Fruit fly (Drosophila melanogaster) whole organism, embryonic: ENCODE results near the gene fd96Cb.

Experiments used
- Adf1 ChIP-seq: fragments of 200-800 bp; sonication (Bioruptor generic); IDR thresholded peaks from 2 replicates; pipeline ENCODE4 v1.3.6; 2022; ENCODE audit warnings: missing biosample characterization, missing genetic modification characterization
- CG10321 ChIP-seq: fragments of 200-800 bp; sonication (Bioruptor generic); IDR thresholded peaks from 2 replicates; pipeline ENCODE4 v1.3.6; 2022; ENCODE audit warnings: missing biosample characterization, missing genetic modification characterization
- CG10543 ChIP-seq: fragments of 200-800 bp; sonication (Bioruptor generic); optimal IDR thresholded peaks from 3 replicates; lab custom pipeline; 2017; ENCODE audit warnings: missing biosample characterization, mild to moderate bottlenecking, missing genetic modification characterization, moderate library complexity
- CG10979 ChIP-seq: fragments of 200-800 bp; sonication (Bioruptor generic); optimal IDR thresholded peaks from 2 replicates; lab custom pipeline; 2018; ENCODE audit warnings: missing biosample characterization, mild to moderate bottlenecking, missing genetic modification characterization, moderate library complexity
- CG11723 ChIP-seq: fragments of 200-800 bp; sonication (Bioruptor generic); optimal IDR thresholded peaks from 2 replicates; lab custom pipeline; 2017; ENCODE audit warnings: missing biosample characterization, mild to moderate bottlenecking, missing genetic modification characterization
- CG12104 ChIP-seq: fragments of 200-800 bp; sonication (Bioruptor generic); optimal IDR thresholded peaks from 3 replicates; lab custom pipeline; 2016; ENCODE audit warnings: missing biosample characterization, missing genetic modification characterization
- CG14441 ChIP-seq: fragments of 200-800 bp; sonication (Bioruptor generic); IDR thresholded peaks from 2 replicates; pipeline ENCODE4 v1.3.6; 2022; ENCODE audit warnings: missing biosample characterization, missing genetic modification characterization
- CG14860 ChIP-seq: fragments of 200-800 bp; sonication (Bioruptor generic); IDR thresholded peaks from 3 replicates; pipeline ENCODE4 v1.3.6; 2022; ENCODE audit warnings: missing biosample characterization, missing genetic modification characterization; ENCODE audit not compliant: partially characterized antibody
- CG15011 ChIP-seq: fragments of 200-800 bp; sonication (Bioruptor generic); optimal IDR thresholded peaks from 3 replicates; lab custom pipeline; 2018; ENCODE audit warnings: missing biosample characterization, mild to moderate bottlenecking, missing genetic modification characterization
- CG1603 ChIP-seq: fragments of 200-800 bp; sonication (Bioruptor generic); optimal IDR thresholded peaks from 2 replicates; lab custom pipeline; 2019; ENCODE audit warnings: missing biosample characterization, mild to moderate bottlenecking, missing genetic modification characterization, moderate library complexity
- CG1832 ChIP-seq: fragments of 200-800 bp; sonication (Bioruptor generic); optimal IDR thresholded peaks from 2 replicates; lab custom pipeline; 2017; ENCODE audit warnings: missing biosample characterization, mild to moderate bottlenecking, missing genetic modification characterization, inconsistent platforms
- CG3726 ChIP-seq: fragments of 200-800 bp; sonication (Bioruptor generic); IDR thresholded peaks from 3 replicates; pipeline ENCODE4, ENCODE4 v1.3.6; 2022; ENCODE audit warnings: missing biosample characterization, missing genetic modification characterization
- CG3847 ChIP-seq: fragments of 200-800 bp; sonication (Bioruptor generic); IDR thresholded peaks from 2 replicates; pipeline ENCODE4 v1.3.6; 2022; ENCODE audit warnings: missing biosample characterization, missing genetic modification characterization
- CG4820 ChIP-seq: fragments of 200-800 bp; sonication (Bioruptor generic); optimal IDR thresholded peaks from 3 replicates; lab custom pipeline; 2016; ENCODE audit warnings: missing biosample characterization, missing genetic modification characterization
- CG6654 ChIP-seq: fragments of 200-800 bp; sonication (Bioruptor generic); optimal IDR thresholded peaks from 2 replicates; lab custom pipeline; 2017; ENCODE audit warnings: missing biosample characterization, mild to moderate bottlenecking, missing genetic modification characterization
- CG6689 ChIP-seq: fragments of 200-800 bp; sonication (Bioruptor generic); IDR thresholded peaks from 2 replicates; pipeline ENCODE4 v1.3.6; 2022; ENCODE audit warnings: missing biosample characterization, missing genetic modification characterization
- CG8290 ChIP-seq, 3 experiments: fragments of 200-800 bp; sonication (Bioruptor generic); optimal IDR thresholded peaks; 2 replicates each; lab custom pipeline; 2016 to 2019; ENCODE audit warnings: missing biosample characterization in 3 of 3, missing genetic modification characterization in 3 of 3, mild to moderate bottlenecking in 2 of 3, moderate library complexity in 1 of 3
- CG9727 ChIP-seq: fragments of 200-800 bp; sonication (Bioruptor generic); optimal IDR thresholded peaks from 3 replicates; lab custom pipeline; 2017; ENCODE audit warnings: missing biosample characterization, mild to moderate bottlenecking, missing genetic modification characterization
- Dek ChIP-seq: fragments of 200-800 bp; sonication (Bioruptor generic); optimal IDR thresholded peaks from 3 replicates; lab custom pipeline; 2019; ENCODE audit warnings: missing biosample characterization, mild to moderate bottlenecking, missing genetic modification characterization, moderate library complexity
- H15 ChIP-seq: fragments of 200-800 bp; sonication (Bioruptor generic); IDR thresholded peaks from 3 replicates; pipeline ENCODE4 v1.3.6; 2022; ENCODE audit warnings: missing biosample characterization, missing genetic modification characterization
- Hand ChIP-seq: fragments of 200-800 bp; sonication (Bioruptor generic); optimal IDR thresholded peaks from 2 replicates; lab custom pipeline; 2017; ENCODE audit warnings: mild to moderate bottlenecking, missing biosample characterization, missing genetic modification reagents, missing genetic modification characterization
- HmgD ChIP-seq: fragments of 200-800 bp; sonication (Bioruptor generic); optimal IDR thresholded peaks from 3 replicates; lab custom pipeline; 2016; ENCODE audit warnings: missing biosample characterization, missing genetic modification characterization
- Hr3 ChIP-seq: fragments of 200-800 bp; sonication (Bioruptor generic); optimal IDR thresholded peaks from 3 replicates; lab custom pipeline; 2016; ENCODE audit warnings: missing biosample characterization, missing genetic modification characterization
- Jarid2 ChIP-seq: fragments of 200-800 bp; sonication (Bioruptor generic); optimal IDR thresholded peaks from 3 replicates; lab custom pipeline; 2017; ENCODE audit warnings: mild to moderate bottlenecking, missing biosample characterization, missing genetic modification reagents, missing genetic modification characterization
- Med ChIP-seq: fragments of 200-800 bp; sonication (Bioruptor generic); peaks from one replicate; lab custom pipeline; 2016; ENCODE audit warnings: missing biosample characterization, missing genetic modification characterization, mild to moderate bottlenecking, inconsistent platforms, moderate library complexity
- NC2β ChIP-seq: fragments of 200-800 bp; sonication (Bioruptor generic); optimal IDR thresholded peaks from 2 replicates; lab custom pipeline; 2016; ENCODE audit warnings: missing biosample characterization, missing genetic modification characterization
- Nf-YA ChIP-seq: fragments of 200-800 bp; sonication (Bioruptor generic); IDR thresholded peaks from 2 replicates; pipeline ENCODE4 v1.3.6; 2022; ENCODE audit warnings: missing biosample characterization, missing genetic modification characterization
- Nf-YB ChIP-seq: fragments of 200-800 bp; sonication (Bioruptor generic); optimal IDR thresholded peaks from 3 replicates; lab custom pipeline; 2019; ENCODE audit warnings: missing biosample characterization, mild to moderate bottlenecking, missing genetic modification characterization, moderate library complexity
- Nf-YC ChIP-seq: fragments of 200-800 bp; optimal IDR thresholded peaks from 3 replicates; lab custom pipeline; 2019; ENCODE audit warnings: missing biosample characterization, mild to moderate bottlenecking, missing genetic modification characterization, moderate library complexity
- Opbp ChIP-seq: fragments of 200-800 bp; sonication (Bioruptor generic); IDR thresholded peaks from 3 replicates; pipeline ENCODE4 v1.3.6; 2022; ENCODE audit warnings: missing biosample characterization, missing genetic modification characterization; ENCODE audit not compliant: partially characterized antibody
- Trl ChIP-seq, 3 experiments: fragments of >200 bp in 2 of 3; fragments of 200-800 bp in 1 of 3; sonication (Bioruptor generic) in 1 of 3; optimal IDR thresholded peaks; 2 replicates in 1 of 3; 3 replicates in 2 of 3; lab custom pipeline; 2016 to 2017; ENCODE audit warnings: missing biosample characterization in 1 of 3, missing genetic modification characterization in 1 of 3
- Vsx1 ChIP-seq: fragments of 200-800 bp; sonication (Bioruptor generic); optimal IDR thresholded peaks from 2 replicates; lab custom pipeline; 2017; ENCODE audit warnings: missing biosample characterization, mild to moderate bottlenecking, missing genetic modification characterization, missing genetic modification reagents
- Xrp1 ChIP-seq: fragments of 200-800 bp; sonication (Bioruptor generic); IDR thresholded peaks from 2 replicates; pipeline ENCODE4 v1.3.6; 2022; ENCODE audit warnings: missing biosample characterization, missing genetic modification characterization
- bab2 ChIP-seq: fragments of 200-800 bp; sonication (Bioruptor generic); optimal IDR thresholded peaks from 2 replicates; lab custom pipeline; 2016; ENCODE audit warnings: missing biosample characterization, missing genetic modification characterization
- cg ChIP-seq: fragments of 200-800 bp; sonication (Bioruptor generic); optimal IDR thresholded peaks from 3 replicates; lab custom pipeline; 2019; ENCODE audit warnings: missing biosample characterization, mild to moderate bottlenecking, missing genetic modification characterization, moderate library complexity
- esg ChIP-seq: fragments of 200-800 bp; sonication (Bioruptor generic); conservative IDR thresholded peaks from 2 replicates; pipeline ENCODE4 v1.3.6; 2022; ENCODE audit warnings: missing biosample characterization, missing genetic modification characterization
- hkb ChIP-seq, 2 experiments: fragments of 200-800 bp in 1 of 2; fragments of >200 bp in 1 of 2; sonication (Bioruptor generic) in 1 of 2; IDR thresholded peaks in 1 of 2; optimal IDR thresholded peaks in 1 of 2; 2 replicates each; pipeline versions ENCODE4 v1.3.6 to Lab custom; 2017 to 2022; ENCODE audit warnings: missing biosample characterization in 1 of 2, missing genetic modification characterization in 1 of 2
- jing ChIP-seq: fragments of 200-800 bp; sonication (Bioruptor generic); optimal IDR thresholded peaks from 2 replicates; lab custom pipeline; 2018; ENCODE audit warnings: missing biosample characterization, mild to moderate bottlenecking, missing genetic modification characterization
- kni ChIP-seq: fragments of 200-800 bp; sonication (Bioruptor generic); optimal IDR thresholded peaks from 3 replicates; lab custom pipeline; 2017; ENCODE audit warnings: mild to moderate bottlenecking, missing biosample characterization, missing genetic modification reagents, missing genetic modification characterization
- mld ChIP-seq: fragments of 200-800 bp; sonication (Bioruptor generic); IDR thresholded peaks from 3 replicates; pipeline ENCODE4 v1.3.6; 2022; ENCODE audit warnings: missing biosample characterization, missing genetic modification characterization; ENCODE audit not compliant: partially characterized antibody
- nom ChIP-seq: fragments of 200-800 bp; sonication (Bioruptor generic); optimal IDR thresholded peaks from 2 replicates; lab custom pipeline; 2017; ENCODE audit warnings: missing biosample characterization, missing genetic modification characterization, mild to moderate bottlenecking, moderate library complexity, missing genetic modification reagents
- oc ChIP-seq: fragments of 200-800 bp; sonication (Bioruptor generic); optimal IDR thresholded peaks from 2 replicates; lab custom pipeline; 2018; ENCODE audit warnings: missing biosample characterization, mild to moderate bottlenecking, missing genetic modification characterization, moderate library complexity
- scrt ChIP-seq: fragments of 200-800 bp; sonication (Bioruptor generic); optimal IDR thresholded peaks from 2 replicates; lab custom pipeline; 2018; ENCODE audit warnings: missing biosample characterization, mild to moderate bottlenecking, missing genetic modification characterization, moderate library complexity
- seq ChIP-seq: fragments of 200-800 bp; sonication (Bioruptor generic); IDR thresholded peaks from 2 replicates; pipeline ENCODE4 v1.3.6; 2022; ENCODE audit warnings: missing biosample characterization, missing genetic modification characterization
- slou ChIP-seq: fragments of 200-800 bp; sonication (Bioruptor generic); optimal IDR thresholded peaks from 3 replicates; lab custom pipeline; 2016; ENCODE audit warnings: missing biosample characterization, missing genetic modification characterization
- sna ChIP-seq: fragments of 200-800 bp; sonication (Bioruptor generic); IDR thresholded peaks from 2 replicates; pipeline ENCODE4 v1.3.6; 2022; ENCODE audit warnings: missing biosample characterization, missing genetic modification characterization; ENCODE audit not compliant: partially characterized antibody
- vvl ChIP-seq: fragments of 200-800 bp; sonication (Bioruptor generic); IDR thresholded peaks from 2 replicates; pipeline ENCODE4 v1.3.6; 2022; ENCODE audit warnings: missing biosample characterization, missing genetic modification characterization

The fd96Cb gene

dm6 chr3R:25094639-25095038, at the start of gene fd96Cb:
TSS of gene fd96Cb (plus strand) at chr3R:25095012.
- TF ChIP-seq Trl (optimal IDR thresholded peaks at IDR 0.05; lab: Kevin White, UChicago) (peak; percentile 30 to 49), Trl (GFP tag; optimal IDR thresholded peaks at IDR 0.05; lab: Kevin White, UChicago) (no peak), Jarid2 (GFP tag; lab: Kevin White, UChicago) (peak; percentile 73), NC2β (GFP tag; lab: Kevin White, UChicago) (no peak), CG3847 (no peak), sna (GFP tag; lab: Robert Waterston, UW) (no peak), nom (GFP tag; lab: Kevin White, UChicago) (peak; percentile 31), mld (GFP tag; lab: Robert Waterston, UW) (0 out of 3 replicates have a peak, but pooled peaks have one; percentile 55), HmgD (GFP tag; lab: Kevin White, UChicago) (peak; percentile 21), Adf1 (GFP tag; lab: Robert Waterston, UW) (peak; percentile 31; the same call in 1 of the 2 replicates), Nf-YC (peak; percentile 100), jing (GFP tag; lab: Kevin White, UChicago) (peak; percentile 34), CG1832 (peak; percentile 88), CG4820 (GFP tag; lab: Kevin White, UChicago) (no peak), CG10321 (GFP tag; lab: Robert Waterston, UW) (peak; percentile 94), Opbp (GFP tag; lab: Robert Waterston, UW) (peak; percentile 34; the same call in 1 of the 3 replicates), oc (peak; percentile 64), cg (peak; percentile 64), Nf-YA (GFP tag; lab: Robert Waterston, UW) (peak; percentile 95), CG15011 (no peak), Nf-YB (GFP tag; lab: Kevin White, UChicago) (peak; percentile 100), CG11723 (no peak)
- TF ChIP-seq, all 482 proteins: peak for 15

- no peak for TF ChIP-seq CG12104
- peak; percentile 45 for TF ChIP-seq kni (GFP tag; lab: Kevin White, UChicago)
- TF ChIP-seq Xrp1 (GFP tag; lab: Robert Waterston, UW): no peak
- TF ChIP-seq slou (GFP tag; lab: Kevin White, UChicago): no peak
- no peak for TF ChIP-seq H15 (GFP tag; lab: Robert Waterston, UW)
- no peak for TF ChIP-seq Vsx1
- no peak for TF ChIP-seq CG3726 (GFP tag; lab: Robert Waterston, UW)
- no peak for TF ChIP-seq CG6689 (GFP tag; lab: Robert Waterston, UW)
- no peak for TF ChIP-seq CG14441 (GFP tag; lab: Robert Waterston, UW)
- TF ChIP-seq CG10979: no peak
- TF ChIP-seq Med: no peak
- TF ChIP-seq vvl (GFP tag; lab: Robert Waterston, UW): peak; percentile 32; the same call in 1 of the 2 replicates
- no peak for TF ChIP-seq scrt
- no peak for TF ChIP-seq CG9727
- TF ChIP-seq CG14860 (GFP tag; lab: Robert Waterston, UW): no peak
- TF ChIP-seq bab2: no peak
Measured at dm6 chr3R:25046023-25046422, 48.8 kb upstream of the fd96Cb start, which contains the start of gene CG11786. TSS of gene CG11786 (plus strand) at chr3R:25046323.

dm6 chr3R:25047504-25047903, 47.3 kb upstream of the fd96Cb start, which contains the start of gene CG11790:
TSS of gene CG11790 (plus strand) at chr3R:25047706.
- TF ChIP-seq CG1603 (tag; lab: Kevin White, UChicago): peak; percentile 59
- no peak for TF ChIP-seq CG10543 (GFP tag; lab: Kevin White, UChicago)
- TF ChIP-seq Hr3 (GFP tag; lab: Kevin White, UChicago): no peak
- TF ChIP-seq CG8290 (GFP tag; optimal IDR thresholded peaks at IDR 0.05; lab: Kevin White, UChicago): no peak
- peak in 1 of 2 experiments; percentile 78 for TF ChIP-seq CG8290 (tag; optimal IDR thresholded peaks at IDR 0.05; lab: Kevin White, UChicago)
- TF ChIP-seq CG6654 (GFP tag; lab: Kevin White, UChicago): no peak
- no peak for TF ChIP-seq seq (GFP tag; lab: Robert Waterston, UW)
- no peak for TF ChIP-seq Hand (GFP tag; lab: Kevin White, UChicago)
- TF ChIP-seq Dek (tag; lab: Kevin White, UChicago): no peak
- TF ChIP-seq hkb (optimal IDR thresholded peaks at IDR 0.05; lab: Kevin White, UChicago): no peak
- TF ChIP-seq hkb (GFP tag; IDR thresholded peaks at IDR 0.05; lab: Robert Waterston, UW): 0 out of 2 replicates have a peak, but pooled peaks have one; percentile 12
- TF ChIP-seq Trl (optimal IDR thresholded peaks at IDR 0.05; lab: Kevin White, UChicago): no peak
- no peak for TF ChIP-seq Trl (GFP tag; optimal IDR thresholded peaks at IDR 0.05; lab: Kevin White, UChicago)
- no peak for TF ChIP-seq CG4820 (GFP tag; lab: Kevin White, UChicago)
- no peak for TF ChIP-seq CG9727
- no peak for TF ChIP-seq esg (GFP tag; lab: Robert Waterston, UW)
